Worm (Caenorhabditis elegans) whole organism, midembryonic: ENCODE data around the gene oig-3.

Source experiments
- T22C8.4 ChIP-seq: fragments of 200-800 bp; sonication (Bioruptor generic); IDR thresholded peaks from 2 replicates; pipeline ENCODE4 v1.3.6; 2022; ENCODE audit warnings: missing genetic modification characterization, missing compliant biosample characterization
- cog-1 ChIP-seq: sonication (generic microtip); optimal IDR thresholded peaks from 2 replicates; lab custom pipeline; 2016; ENCODE audit warnings: missing genetic modification characterization, missing compliant biosample characterization
- flt-1 ChIP-seq: fragments of 200-800 bp; sonication (Bioruptor generic); IDR thresholded peaks from 2 replicates; pipeline ENCODE4 v1.3.6; 2022; ENCODE audit warnings: missing genetic modification characterization, missing compliant biosample characterization
- klf-2 ChIP-seq: fragments of 200-800 bp; sonication (Bioruptor generic); conservative IDR thresholded peaks from 2 replicates; pipeline ENCODE4 v1.3.6; 2022; ENCODE audit warnings: missing genetic modification reagents, missing genetic modification characterization, missing compliant biosample characterization
- med-1 ChIP-seq: sonication (generic microtip); optimal IDR thresholded peaks from 2 replicates; lab custom pipeline; 2017; ENCODE audit warnings: missing genetic modification characterization, mild to moderate bottlenecking, missing compliant biosample characterization, antibody characterized with exemption, missing genetic modification reagents; ENCODE audit not compliant: insufficient read depth
- ref-1 ChIP-seq: fragments of 200-800 bp; sonication (Bioruptor generic); conservative IDR thresholded peaks from 2 replicates; pipeline ENCODE4 v1.3.6; 2022; ENCODE audit warnings: missing genetic modification reagents, missing genetic modification characterization, missing compliant biosample characterization
- tab-1 ChIP-seq: fragments of 200-800 bp; sonication (Bioruptor generic); IDR thresholded peaks from 2 replicates; pipeline ENCODE4 v1.3.6; 2022; ENCODE audit warnings: missing genetic modification characterization, missing compliant biosample characterization
- ztf-23 ChIP-seq: fragments of 200-800 bp; sonication (Bioruptor generic); IDR thresholded peaks from 2 replicates; pipeline ENCODE4 v1.3.6; 2022; ENCODE audit warnings: missing genetic modification reagents, missing genetic modification characterization, missing compliant biosample characterization
- ztf-29 ChIP-seq: fragments of 200-800 bp; sonication (Bioruptor generic); IDR thresholded peaks from 2 replicates; pipeline ENCODE4 v1.3.6; 2022; ENCODE audit warnings: missing genetic modification reagents, missing genetic modification characterization, missing compliant biosample characterization

DNA sequence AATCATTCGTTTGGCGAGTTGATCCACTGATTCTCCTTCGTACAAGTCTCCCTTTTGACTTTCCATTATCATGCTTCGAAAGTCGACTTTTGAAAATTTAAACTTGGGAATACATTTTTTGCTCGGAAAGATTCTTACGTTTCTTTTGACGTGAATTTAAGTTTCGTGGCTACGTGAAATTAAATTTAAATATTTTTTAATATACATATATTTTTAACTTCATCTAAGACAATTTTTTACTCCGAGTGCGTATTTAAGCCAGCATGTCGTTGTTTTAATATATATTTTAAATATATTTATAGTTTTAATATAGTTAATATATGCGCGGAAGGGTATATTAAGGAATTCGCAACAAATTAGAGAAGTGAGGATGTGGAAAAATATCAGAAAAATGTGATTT lies 13.8 kb upstream of the oig-3 start, which contains the start of gene R08A2.2:
- TF ChIP-seq med-1 (GFP tag; lab: Kevin White, UChicago): no peak
- no peak for TF ChIP-seq ref-1 (GFP tag; lab: Robert Waterston, UW)
- TF ChIP-seq klf-2: no peak
- TF ChIP-seq flt-1 (GFP tag; lab: Robert Waterston, UW): no peak
- TF ChIP-seq tab-1: no peak
- TF ChIP-seq ztf-23 (GFP tag; lab: Robert Waterston, UW): no peak
- TF ChIP-seq ztf-29 (GFP tag; lab: Robert Waterston, UW): no peak
- no peak for TF ChIP-seq cog-1 (tag; lab: Kevin White, UChicago)
- TF ChIP-seq T22C8.4 (GFP tag; lab: Robert Waterston, UW): no peak
